Fruit fly (Drosophila melanogaster): ENCODE data around the gene CG5466.

DNA sequence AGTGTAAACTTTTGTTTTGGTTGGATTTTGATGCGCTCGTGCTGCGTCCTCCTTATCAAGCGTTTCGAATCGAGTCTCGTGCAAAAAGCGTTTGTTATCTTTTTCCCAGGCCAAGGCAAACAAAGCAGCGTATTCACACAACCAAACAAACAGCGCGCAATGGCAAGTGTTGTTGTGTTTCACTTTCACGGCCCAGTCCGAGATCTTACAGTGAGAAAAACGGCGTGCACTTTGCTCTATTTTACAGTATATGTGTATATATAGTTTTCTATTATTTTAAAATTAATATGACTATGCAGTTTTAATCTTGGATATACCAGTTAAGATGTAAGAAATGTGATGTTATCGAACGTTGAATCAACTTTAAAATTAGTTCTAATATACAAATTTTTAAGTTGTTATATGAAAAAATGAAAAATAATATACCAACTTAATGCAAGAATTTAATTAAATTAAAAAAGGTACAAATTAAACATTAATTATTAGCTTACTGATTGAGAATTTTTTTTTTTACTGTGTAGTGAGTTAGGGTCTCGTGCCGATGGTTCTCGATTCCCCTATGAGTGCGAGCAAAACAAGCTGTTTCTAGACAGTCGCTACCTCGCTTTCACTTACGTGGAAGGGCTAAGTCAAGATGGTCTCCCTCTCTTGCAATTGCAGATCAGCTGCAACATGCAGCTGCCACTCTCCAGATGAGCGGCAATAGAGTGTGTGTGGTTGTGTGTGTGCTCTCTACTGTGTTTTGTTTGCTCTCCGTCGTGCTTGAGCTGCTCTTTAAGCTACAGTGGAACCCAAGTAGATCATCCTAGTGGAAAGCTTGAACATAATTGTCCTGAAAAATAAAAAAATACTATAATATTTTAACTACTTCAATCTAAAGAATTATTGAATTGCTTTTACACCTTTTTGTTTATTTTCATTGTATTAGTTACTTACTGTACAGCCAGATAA lies 23.2 kb upstream of the CG5466 start:
- TF ChIP-seq CG2129 (GFP tag; IDR thresholded peaks at IDR 0.05; ENCODE audit: partially characterized antibody): no peak
- TF ChIP-seq CG7928 (GFP tag; optimal IDR thresholded peaks at IDR 0.05): no peak
- peak; percentile 85 for TF ChIP-seq tin (GFP tag; optimal IDR thresholded peaks at IDR 0.05)
- TF ChIP-seq CG8281 (tag; optimal IDR thresholded peaks at IDR 0.05): peak; percentile 78
